Fruit fly (Drosophila melanogaster) whole organism, embryonic: ENCODE results near the gene Vps53.
A peak's percentile ranks its signal among the peaks of the same experiment; 100 is the strongest.

ENCODE experiments used
- CG10565 ChIP-seq: fragments of 200-800 bp; sonication (Bioruptor generic); optimal IDR thresholded peaks from 3 replicates; lab custom pipeline; 2016; ENCODE audit warnings: missing biosample characterization, mild to moderate bottlenecking, missing genetic modification characterization
- CG10959 ChIP-seq: fragments of 200-800 bp; sonication (Bioruptor generic); IDR thresholded peaks from 2 replicates; pipeline ENCODE4 v1.3.6; 2022; ENCODE audit warnings: missing biosample characterization, missing genetic modification characterization
- CG12219 ChIP-seq: fragments of 200-800 bp; sonication (Bioruptor generic); optimal IDR thresholded peaks from 3 replicates; lab custom pipeline; 2018; ENCODE audit warnings: missing biosample characterization, mild to moderate bottlenecking, missing genetic modification characterization
- CG12236 ChIP-seq: fragments of 200-800 bp; sonication (Bioruptor generic); optimal IDR thresholded peaks from 2 replicates; lab custom pipeline; 2016; ENCODE audit warnings: missing biosample characterization, missing genetic modification characterization
- CG12391 ChIP-seq: fragments of 200-800 bp; sonication (Bioruptor generic); optimal IDR thresholded peaks from 3 replicates; lab custom pipeline; 2018; ENCODE audit warnings: missing biosample characterization, mild to moderate bottlenecking, missing genetic modification characterization, moderate library complexity
- CG13287 ChIP-seq: fragments of 200-800 bp; sonication (Bioruptor generic); IDR thresholded peaks from 2 replicates; pipeline ENCODE4 v1.3.6; 2022; ENCODE audit warnings: missing biosample characterization, missing genetic modification characterization; ENCODE audit not compliant: partially characterized antibody
- CG13894 ChIP-seq: fragments of 200-800 bp; sonication (Bioruptor generic); optimal IDR thresholded peaks from 3 replicates; lab custom pipeline; 2018; ENCODE audit warnings: missing biosample characterization, mild to moderate bottlenecking, missing genetic modification characterization, moderate library complexity
- CG17328 ChIP-seq: fragments of 200-800 bp; sonication (Bioruptor generic); IDR thresholded peaks from 2 replicates; pipeline ENCODE4 v1.3.6; 2022; ENCODE audit warnings: missing biosample characterization, missing genetic modification characterization
- CG17385 ChIP-seq: fragments of 200-800 bp; sonication (Bioruptor generic); optimal IDR thresholded peaks from 3 replicates; lab custom pipeline; 2018; ENCODE audit warnings: missing biosample characterization, mild to moderate bottlenecking, missing genetic modification characterization
- CG17612 ChIP-seq: fragments of 200-800 bp; sonication (Bioruptor generic); IDR thresholded peaks from 2 replicates; pipeline ENCODE4 v1.3.6; 2022; ENCODE audit warnings: missing biosample characterization, missing genetic modification characterization
- CG17912 ChIP-seq: fragments of 200-800 bp; sonication (Bioruptor generic); optimal IDR thresholded peaks from 2 replicates; lab custom pipeline; 2018; ENCODE audit warnings: missing biosample characterization, mild to moderate bottlenecking, missing genetic modification characterization
- CG2678 ChIP-seq: fragments of 200-800 bp; sonication (Bioruptor generic); optimal IDR thresholded peaks from 3 replicates; lab custom pipeline; 2019; ENCODE audit warnings: missing biosample characterization, mild to moderate bottlenecking, missing genetic modification characterization, moderate library complexity
- CG2712 ChIP-seq: fragments of 200-800 bp; optimal IDR thresholded peaks from 3 replicates; lab custom pipeline; 2019; ENCODE audit warnings: missing biosample characterization, mild to moderate bottlenecking, missing genetic modification characterization, moderate library complexity
- CG30020 ChIP-seq: fragments of 200-800 bp; optimal IDR thresholded peaks from 2 replicates; lab custom pipeline; 2019; ENCODE audit warnings: missing biosample characterization, mild to moderate bottlenecking, missing genetic modification characterization, moderate library complexity
- CG30403 ChIP-seq: fragments of 200-800 bp; sonication (Bioruptor generic); optimal IDR thresholded peaks from 3 replicates; lab custom pipeline; 2016; ENCODE audit warnings: missing biosample characterization, missing genetic modification characterization
- CG33213 ChIP-seq: fragments of 200-800 bp; sonication (Bioruptor generic); optimal IDR thresholded peaks from 3 replicates; lab custom pipeline; 2016; ENCODE audit warnings: missing biosample characterization, missing genetic modification characterization
- CG34422 ChIP-seq: fragments of 200-800 bp; sonication (Bioruptor generic); IDR thresholded peaks from 3 replicates; pipeline ENCODE4 v1.3.6; 2022; ENCODE audit warnings: missing biosample characterization, missing genetic modification characterization
- CG4820 ChIP-seq: fragments of 200-800 bp; sonication (Bioruptor generic); optimal IDR thresholded peaks from 3 replicates; lab custom pipeline; 2016; ENCODE audit warnings: missing biosample characterization, missing genetic modification characterization
- CG7357 ChIP-seq: fragments of 200-800 bp; sonication (Bioruptor generic); IDR thresholded peaks from 3 replicates; pipeline ENCODE4 v1.3.6; 2022; ENCODE audit warnings: missing biosample characterization, missing genetic modification characterization
- CG7372 ChIP-seq: fragments of 200-800 bp; sonication (Bioruptor generic); IDR thresholded peaks from 2 replicates; pipeline ENCODE4 v1.3.6; 2022; ENCODE audit warnings: missing biosample characterization, missing genetic modification characterization
- CG7786 ChIP-seq: fragments of 200-800 bp; sonication (Bioruptor generic); optimal IDR thresholded peaks from 2 replicates; lab custom pipeline; 2016; ENCODE audit warnings: missing biosample characterization, missing genetic modification characterization
- CG8290 ChIP-seq, 3 experiments: fragments of 200-800 bp; sonication (Bioruptor generic); optimal IDR thresholded peaks; 2 replicates each; lab custom pipeline; 2016 to 2019; ENCODE audit warnings: missing biosample characterization in 3 of 3, missing genetic modification characterization in 3 of 3, mild to moderate bottlenecking in 2 of 3, moderate library complexity in 1 of 3
- CG9437 ChIP-seq: fragments of 200-800 bp; sonication (Bioruptor generic); optimal IDR thresholded peaks from 2 replicates; lab custom pipeline; 2018; ENCODE audit warnings: missing biosample characterization, mild to moderate bottlenecking, missing genetic modification characterization
- CG9932 ChIP-seq: fragments of 200-800 bp; sonication (Bioruptor generic); IDR thresholded peaks from 2 replicates; pipeline ENCODE4 v1.3.6; 2022; ENCODE audit warnings: missing biosample characterization, missing genetic modification characterization
- Elba2 ChIP-seq: fragments of 200-800 bp; sonication (Bioruptor generic); optimal IDR thresholded peaks from 3 replicates; lab custom pipeline; 2016; ENCODE audit warnings: missing biosample characterization, missing genetic modification characterization
- Hmr ChIP-seq: fragments of 200-800 bp; sonication (Bioruptor generic); optimal IDR thresholded peaks from 3 replicates; lab custom pipeline; 2017; ENCODE audit warnings: mild to moderate bottlenecking, missing biosample characterization, missing genetic modification reagents, missing genetic modification characterization
- Hr51 ChIP-seq, 2 experiments: fragments of 200-800 bp; sonication (Bioruptor generic); optimal IDR thresholded peaks; 2 replicates in 1 of 2; 3 replicates in 1 of 2; lab custom pipeline; 2016 to 2018; ENCODE audit warnings: missing biosample characterization in 2 of 2, missing genetic modification characterization in 2 of 2, mild to moderate bottlenecking in 1 of 2, moderate library complexity in 1 of 2
- NFAT ChIP-seq: fragments of 200-800 bp; sonication (Bioruptor generic); IDR thresholded peaks from 2 replicates; pipeline ENCODE4 v1.3.6; 2022; ENCODE audit warnings: missing biosample characterization, missing genetic modification characterization
- Nf-YC ChIP-seq: fragments of 200-800 bp; optimal IDR thresholded peaks from 3 replicates; lab custom pipeline; 2019; ENCODE audit warnings: missing biosample characterization, mild to moderate bottlenecking, missing genetic modification characterization, moderate library complexity
- Scr ChIP-seq: fragments of 200-800 bp; sonication (Bioruptor generic); IDR thresholded peaks from 2 replicates; pipeline ENCODE4 v1.3.6; 2022; ENCODE audit warnings: missing biosample characterization, missing genetic modification characterization; ENCODE audit not compliant: partially characterized antibody
- Sry-β ChIP-seq: fragments of 200-800 bp; sonication (Bioruptor generic); optimal IDR thresholded peaks from 2 replicates; lab custom pipeline; 2018; ENCODE audit warnings: missing biosample characterization, mild to moderate bottlenecking, missing genetic modification characterization, moderate library complexity
- Stat92E ChIP-seq, 3 experiments: fragments of >200 bp in 2 of 3; fragments of 200-800 bp in 1 of 3; sonication (Bioruptor generic) in 1 of 3; optimal IDR thresholded peaks; 2 replicates each; lab custom pipeline; 2017 to 2019; ENCODE audit warnings: missing biosample characterization in 3 of 3, missing genetic modification characterization in 3 of 3, mild to moderate bottlenecking in 1 of 3, moderate library complexity in 1 of 3
- amos ChIP-seq: fragments of 200-800 bp; sonication (Bioruptor generic); IDR thresholded peaks from 2 replicates; pipeline ENCODE4 v1.3.6; 2022; ENCODE audit warnings: missing biosample characterization, missing genetic modification characterization; ENCODE audit not compliant: partially characterized antibody
- ase ChIP-seq: fragments of 200-800 bp; sonication (Bioruptor generic); IDR thresholded peaks from 3 replicates; pipeline ENCODE4 v1.3.6; 2022; ENCODE audit warnings: missing biosample characterization, missing genetic modification characterization
- btn ChIP-seq: fragments of 200-800 bp; sonication (Bioruptor generic); optimal IDR thresholded peaks from 2 replicates; lab custom pipeline; 2016; ENCODE audit warnings: missing biosample characterization, missing genetic modification characterization
- chinmo ChIP-seq: fragments of 200-800 bp; sonication (Bioruptor generic); IDR thresholded peaks from 4 replicates; pipeline ENCODE4 v1.3.6; 2022; ENCODE audit warnings: missing biosample characterization, missing genetic modification characterization; ENCODE audit not compliant: partially characterized antibody
- cwo ChIP-seq: fragments of 200-800 bp; sonication (Bioruptor generic); optimal IDR thresholded peaks from 3 replicates; lab custom pipeline; 2017; ENCODE audit warnings: missing biosample characterization, missing genetic modification characterization, mild to moderate bottlenecking, moderate library complexity, missing genetic modification reagents
- da ChIP-seq: fragments of 200-800 bp; sonication (Bioruptor generic); optimal IDR thresholded peaks from 2 replicates; lab custom pipeline; 2016; ENCODE audit warnings: missing biosample characterization, missing genetic modification characterization
- danr ChIP-seq: fragments of 200-800 bp; sonication (Bioruptor generic); IDR thresholded peaks from 2 replicates; pipeline ENCODE4 v1.3.6; 2022; ENCODE audit warnings: missing biosample characterization, missing genetic modification characterization
- exex ChIP-seq: fragments of 200-800 bp; sonication (Bioruptor generic); optimal IDR thresholded peaks from 4 replicates; lab custom pipeline; 2018; ENCODE audit warnings: missing biosample characterization, mild to moderate bottlenecking, missing genetic modification characterization, moderate library complexity
- kni ChIP-seq: fragments of 200-800 bp; sonication (Bioruptor generic); optimal IDR thresholded peaks from 3 replicates; lab custom pipeline; 2017; ENCODE audit warnings: mild to moderate bottlenecking, missing biosample characterization, missing genetic modification reagents, missing genetic modification characterization
- lmd ChIP-seq: fragments of 200-800 bp; sonication (Bioruptor generic); IDR thresholded peaks from 2 replicates; pipeline ENCODE4 v1.3.6; 2022; ENCODE audit warnings: missing biosample characterization, missing genetic modification characterization
- ranshi ChIP-seq: fragments of 200-800 bp; sonication (Bioruptor generic); IDR thresholded peaks from 2 replicates; pipeline ENCODE4 v1.3.6; 2022; ENCODE audit warnings: missing biosample characterization, missing genetic modification characterization
- sqz ChIP-seq: fragments of 200-800 bp; sonication (Bioruptor generic); optimal IDR thresholded peaks from 3 replicates; lab custom pipeline; 2018; ENCODE audit warnings: missing biosample characterization, mild to moderate bottlenecking, missing genetic modification characterization
- ssp ChIP-seq: fragments of 200-800 bp; sonication (Bioruptor generic); IDR thresholded peaks from 2 replicates; pipeline ENCODE4 v1.3.6; 2022; ENCODE audit warnings: missing biosample characterization, missing genetic modification characterization
- tgo ChIP-seq: fragments of 200-800 bp; sonication (Bioruptor generic); IDR thresholded peaks from 3 replicates; pipeline ENCODE4 v1.3.6; 2022; ENCODE audit warnings: missing biosample characterization, missing genetic modification characterization
- twi ChIP-seq: fragments of 200-800 bp; optimal IDR thresholded peaks from 2 replicates; lab custom pipeline; 2019; ENCODE audit warnings: missing biosample characterization, mild to moderate bottlenecking, missing genetic modification characterization, moderate library complexity
- unpg ChIP-seq: fragments of 200-800 bp; sonication (Bioruptor generic); optimal IDR thresholded peaks from 3 replicates; lab custom pipeline; 2018; ENCODE audit warnings: missing biosample characterization, mild to moderate bottlenecking, missing genetic modification characterization, moderate library complexity
- vvl ChIP-seq: fragments of 200-800 bp; sonication (Bioruptor generic); IDR thresholded peaks from 2 replicates; pipeline ENCODE4 v1.3.6; 2022; ENCODE audit warnings: missing biosample characterization, missing genetic modification characterization

Vps53 gene

dm6 chr2L:4345569-4346131 is 40.2 kb downstream of the Vps53 start (continued):
- TF ChIP-seq chinmo (GFP tag; lab: Robert Waterston, UW) = peak; percentile 73; the same call in 1 of the 4 replicates
- no peak for TF ChIP-seq Hr51 (GFP tag; optimal IDR thresholded peaks at IDR 0.05; lab: Kevin White, UChicago)
- peak; percentile 17 for TF ChIP-seq CG33213 (GFP tag; lab: Kevin White, UChicago)
- TF ChIP-seq sqz (GFP tag; lab: Kevin White, UChicago) = no peak
- no peak for TF ChIP-seq CG9437 (GFP tag; lab: Kevin White, UChicago)
- TF ChIP-seq lmd (GFP tag; lab: Robert Waterston, UW) = no peak
- TF ChIP-seq btn (GFP tag; lab: Kevin White, UChicago) = no peak
- TF ChIP-seq ssp (GFP tag; lab: Robert Waterston, UW) = no peak
- no peak for TF ChIP-seq CG17385 (GFP tag; lab: Kevin White, UChicago)
- no peak for TF ChIP-seq tgo
- no peak for TF ChIP-seq Elba2 (GFP tag; lab: Kevin White, UChicago)
- no peak for TF ChIP-seq CG17328 (GFP tag; lab: Robert Waterston, UW)
- TF ChIP-seq CG2712 (tag; lab: Kevin White, UChicago) = peak; percentile 25
- no peak for TF ChIP-seq kni (GFP tag; lab: Kevin White, UChicago)
- TF ChIP-seq CG30403 = no peak
- TF ChIP-seq CG4820 (GFP tag; lab: Kevin White, UChicago) = peak; percentile 12
- TF ChIP-seq CG2678 (tag; lab: Kevin White, UChicago) = no peak
- TF ChIP-seq twi (tag; lab: Kevin White, UChicago) = no peak
- TF ChIP-seq CG8290 (GFP tag; optimal IDR thresholded peaks at IDR 0.05; lab: Kevin White, UChicago) = peak; percentile 67
- peak; percentile 63 to 99 for TF ChIP-seq CG8290 (tag; optimal IDR thresholded peaks at IDR 0.05; lab: Kevin White, UChicago)
- TF ChIP-seq da (GFP tag; lab: Kevin White, UChicago) = no peak
- no peak for TF ChIP-seq CG9932 (GFP tag; lab: Robert Waterston, UW)
- TF ChIP-seq Sry-β = no peak
- no peak for TF ChIP-seq CG7786 (GFP tag; lab: Kevin White, UChicago)
- no peak for TF ChIP-seq NFAT (GFP tag; lab: Robert Waterston, UW)
- TF ChIP-seq CG12219 (GFP tag; lab: Kevin White, UChicago) = no peak
- no peak for TF ChIP-seq CG7357 (GFP tag; lab: Robert Waterston, UW)
- TF ChIP-seq ase (GFP tag; lab: Robert Waterston, UW) = no peak
- TF ChIP-seq danr (GFP tag; lab: Robert Waterston, UW) = no peak
- TF ChIP-seq exex = no peak
- no peak for TF ChIP-seq CG10565
- no peak for TF ChIP-seq CG12236 (GFP tag; lab: Kevin White, UChicago)
- peak; percentile 17; the same call in 1 of the 2 replicates for TF ChIP-seq Scr (GFP tag; lab: Robert Waterston, UW)
- peak; percentile 45 for TF ChIP-seq CG13894 (tag; lab: Kevin White, UChicago)
- TF ChIP-seq CG7372 (GFP tag; lab: Robert Waterston, UW) = no peak
- TF ChIP-seq vvl (GFP tag; lab: Robert Waterston, UW) = peak; percentile 55
- peak; percentile 72 for TF ChIP-seq amos
- TF ChIP-seq CG13287 (GFP tag; lab: Robert Waterston, UW) = no peak; the same call in 1 of the 2 replicates
- peak; percentile 57 for TF ChIP-seq Hmr (GFP tag; lab: Kevin White, UChicago)
- no peak for TF ChIP-seq ranshi (GFP tag; lab: Robert Waterston, UW)
- TF ChIP-seq unpg (GFP tag; lab: Kevin White, UChicago) = no peak
- TF ChIP-seq CG12391 (tag; lab: Kevin White, UChicago) = no peak
- no peak for TF ChIP-seq CG17912 (GFP tag; lab: Kevin White, UChicago)
- no peak for TF ChIP-seq CG10959 (GFP tag; lab: Robert Waterston, UW)
- TF ChIP-seq CG17612 = no peak
- no peak for TF ChIP-seq cwo (GFP tag; lab: Kevin White, UChicago)
- TF ChIP-seq Nf-YC (tag; lab: Kevin White, UChicago) = peak; percentile 9
- TF ChIP-seq CG34422 (GFP tag; lab: Robert Waterston, UW) = no peak
- no peak for TF ChIP-seq CG30020 (tag; lab: Kevin White, UChicago)
- TF ChIP-seq Stat92E (GFP tag; optimal IDR thresholded peaks at IDR 0.05; lab: Kevin White, UChicago) = peak in 1 of 3 experiments; percentile 20
